Worm (Caenorhabditis elegans) whole organism, L4/young adult: ENCODE results near the gene T19B10.12.
A peak's percentile ranks its signal among the peaks of the same experiment; 100 is the strongest.

Experiments used
- W03F9.2 ChIP-seq: fragments of 150-350 bp; optimal IDR thresholded peaks from 2 replicates; lab custom pipeline; 2014; ENCODE audit warnings: missing biosample characterization, missing genetic modification characterization
- dao-5 ChIP-seq: sonication (generic microtip); optimal IDR thresholded peaks from 2 replicates; lab custom pipeline; 2016; ENCODE audit warnings: missing genotype, missing genetic modification characterization, moderate library complexity, missing compliant biosample characterization
- him-1 ChIP-seq: sonication (generic microtip); optimal IDR thresholded peaks from 2 replicates; lab custom pipeline; 2016; ENCODE audit warnings: missing genotype, missing genetic modification reagents, missing genetic modification characterization, missing compliant biosample characterization

DNA sequence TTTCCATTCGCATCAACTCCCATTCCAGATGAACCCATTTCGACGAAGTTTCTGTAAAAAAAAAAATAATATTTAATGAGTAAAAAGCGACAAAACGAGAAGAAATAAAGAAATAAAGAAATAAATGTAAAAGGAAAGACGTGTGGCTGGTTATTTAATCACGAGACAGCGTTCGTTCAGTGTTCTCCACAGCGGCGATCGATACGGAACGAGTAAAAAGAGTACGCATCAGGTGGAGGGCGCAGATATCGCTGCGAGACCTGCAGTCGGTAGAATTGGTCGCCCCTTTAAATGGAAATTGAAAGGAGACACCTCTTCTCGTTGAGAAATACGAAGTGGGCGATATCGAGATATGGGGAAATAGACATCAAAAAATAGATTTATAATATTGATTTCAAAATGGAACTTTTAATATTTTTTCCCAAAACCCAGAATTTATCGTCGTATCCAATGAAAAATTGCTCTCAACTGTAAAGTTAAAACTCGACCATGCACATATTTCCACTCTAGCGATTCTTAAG, 22.1 kb upstream of the T19B10.12 start, which contains the start of gene pqn-70:
- TF ChIP-seq dao-5 (tag; lab: Kevin White, UChicago): no peak
- peak; percentile 66 for TF ChIP-seq him-1 (tag; lab: Kevin White, UChicago)
- TF ChIP-seq W03F9.2 (tag; lab: Kevin White, UChicago): peak; percentile 72
